Worm (Caenorhabditis elegans) whole organism, late embryonic: Measurements from ENCODE around the gene marc-5.

ENCODE experiments used
- C08G9.2 ChIP-seq: sonication (generic microtip); optimal IDR thresholded peaks from 2 replicates; lab custom pipeline; 2016; ENCODE audit warnings: mild to moderate bottlenecking, missing genetic modification characterization, moderate library complexity, missing compliant biosample characterization
- F13H6.1 ChIP-seq: sonication (generic microtip); optimal IDR thresholded peaks from 2 replicates; lab custom pipeline; 2016; ENCODE audit warnings: missing genetic modification characterization, missing compliant biosample characterization
- T23F11.4 ChIP-seq: fragments of 200-800 bp; sonication (Bioruptor generic); optimal IDR thresholded peaks from 2 replicates; lab custom pipeline; 2018; ENCODE audit warnings: mild to moderate bottlenecking, missing genetic modification characterization, missing compliant biosample characterization
- ama-1 ChIP-seq: fragments of 150-350 bp; optimal IDR thresholded peaks from 2 replicates; lab custom pipeline; 2014
- ceh-22 ChIP-seq: sonication (generic microtip); optimal IDR thresholded peaks from 2 replicates; lab custom pipeline; 2017; ENCODE audit warnings: missing biosample characterization, missing genetic modification characterization
- ceh-24 ChIP-seq: sonication (generic microtip); optimal IDR thresholded peaks from 2 replicates; lab custom pipeline; 2016; ENCODE audit warnings: mild to moderate bottlenecking, missing genetic modification characterization, missing compliant biosample characterization
- fkh-10 ChIP-seq: fragments of 150-350 bp; optimal IDR thresholded peaks from 2 replicates; lab custom pipeline; 2014; ENCODE audit warnings: missing biosample characterization, missing genetic modification reagents, missing genetic modification characterization
- nhr-11 ChIP-seq: fragments of 150-350 bp; optimal IDR thresholded peaks from 2 replicates; lab custom pipeline; 2014; ENCODE audit warnings: missing biosample characterization, missing genetic modification characterization
- pat-9 ChIP-seq: fragments of 200-800 bp; sonication (Bioruptor generic); optimal IDR thresholded peaks from 2 replicates; lab custom pipeline; 2018; ENCODE audit warnings: mild to moderate bottlenecking, missing genetic modification characterization, moderate library complexity, missing compliant biosample characterization
- pha-4 ChIP-seq: fragments of 150-350 bp; optimal IDR thresholded peaks from 2 replicates; lab custom pipeline; 2018; ENCODE audit warnings: missing biosample characterization, missing genetic modification reagents, missing genetic modification characterization
- tbx-2 ChIP-seq: sonication (generic microtip); optimal IDR thresholded peaks from 2 replicates; lab custom pipeline; 2016; ENCODE audit warnings: missing genetic modification characterization, missing compliant biosample characterization
- ttx-3 ChIP-seq: sonication (generic microtip); optimal IDR thresholded peaks from 2 replicates; lab custom pipeline; 2016; ENCODE audit warnings: missing genetic modification reagents, missing genetic modification characterization, missing compliant biosample characterization
- ztf-16 ChIP-seq: sonication (generic microtip); optimal IDR thresholded peaks from 2 replicates; lab custom pipeline; 2017; ENCODE audit warnings: missing genetic modification characterization, missing compliant biosample characterization

DNA sequence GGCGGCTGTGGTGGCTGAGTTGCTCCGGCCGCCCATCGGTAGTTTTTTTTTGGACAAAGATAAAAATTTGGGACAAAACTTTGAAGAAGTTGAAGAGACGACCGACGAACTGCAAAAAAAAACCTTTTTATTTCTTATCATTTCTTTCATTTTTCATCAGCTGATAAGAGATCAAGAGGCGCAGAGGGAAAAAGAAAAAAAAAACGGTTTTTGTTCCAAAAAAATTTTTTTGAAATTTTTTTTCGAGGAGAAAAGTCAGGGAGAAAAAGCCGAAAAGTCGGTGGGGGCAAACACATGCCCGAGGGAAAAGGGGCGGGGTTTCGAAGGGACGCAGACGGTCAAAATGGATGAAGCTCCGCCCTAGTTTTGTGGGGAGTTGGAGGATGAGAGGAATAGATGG, 27.2 kb downstream of the marc-5 start, which contains the start of gene ras-1:
- TF ChIP-seq ceh-22, result no peak
- TF ChIP-seq ama-1 (lab: Kevin White, UChicago), result no peak
- TF ChIP-seq ceh-24, result no peak
- TF ChIP-seq pat-9 (tag; lab: Kevin White, UChicago), result no peak
- TF ChIP-seq ttx-3 (tag; lab: Kevin White, UChicago), result no peak
- TF ChIP-seq C08G9.2 (tag; lab: Kevin White, UChicago), result no peak
- no peak for TF ChIP-seq F13H6.1 (tag; lab: Kevin White, UChicago)
- TF ChIP-seq ztf-16 (tag; lab: Kevin White, UChicago), result no peak
- TF ChIP-seq nhr-11 (tag; lab: Kevin White, UChicago), result no peak
- TF ChIP-seq T23F11.4 (GFP tag; lab: Kevin White, UChicago), result no peak
- TF ChIP-seq pha-4 (tag; lab: Kevin White, UChicago), result no peak
- TF ChIP-seq tbx-2 (tag; lab: Kevin White, UChicago), result no peak
- no peak for TF ChIP-seq fkh-10
